Fruit fly (Drosophila melanogaster) whole organism, prepupa: ENCODE data around the gene CG14282.

Experiments used
- Blimp-1 ChIP-seq: fragments of 200-800 bp; sonication (Bioruptor generic); optimal IDR thresholded peaks from 3 replicates; lab custom pipeline; 2017; ENCODE audit warnings: missing biosample characterization, missing genetic modification characterization, mild to moderate bottlenecking, moderate library complexity, missing genetic modification reagents
- CG10631 ChIP-seq: fragments of 200-800 bp; sonication (Bioruptor generic); optimal IDR thresholded peaks from 2 replicates; lab custom pipeline; 2016; ENCODE audit warnings: missing biosample characterization, missing genetic modification characterization
- CG10669 ChIP-seq: fragments of 200-800 bp; sonication (Bioruptor generic); optimal IDR thresholded peaks from 3 replicates; lab custom pipeline; 2018; ENCODE audit warnings: missing biosample characterization, mild to moderate bottlenecking, missing genetic modification characterization, moderate library complexity
- CG11294 ChIP-seq: fragments of 200-800 bp; sonication (Bioruptor generic); IDR thresholded peaks from 2 replicates; pipeline ENCODE4 v1.3.6; 2022; ENCODE audit warnings: missing biosample characterization, missing genetic modification characterization
- CG11762 ChIP-seq: fragments of 200-800 bp; sonication (Bioruptor generic); optimal IDR thresholded peaks from 3 replicates; lab custom pipeline; 2016; ENCODE audit warnings: missing biosample characterization, missing genetic modification characterization; ENCODE audit not compliant: insufficient read depth
- CG11902 ChIP-seq: fragments of 200-800 bp; sonication (Bioruptor generic); optimal IDR thresholded peaks from 3 replicates; lab custom pipeline; 2016; ENCODE audit warnings: missing biosample characterization, missing genetic modification characterization
- CG15336 ChIP-seq: fragments of 200-800 bp; sonication (Bioruptor generic); IDR thresholded peaks from 2 replicates; pipeline ENCODE4 v1.3.6; 2022; ENCODE audit warnings: missing biosample characterization, missing genetic modification characterization
- CG16779 ChIP-seq: fragments of 200-800 bp; sonication (Bioruptor generic); optimal IDR thresholded peaks from 3 replicates; lab custom pipeline; 2017; ENCODE audit warnings: missing biosample characterization, mild to moderate bottlenecking, missing genetic modification characterization
- CG3032 ChIP-seq: fragments of 200-800 bp; optimal IDR thresholded peaks from 2 replicates; lab custom pipeline; 2019; ENCODE audit warnings: missing biosample characterization, mild to moderate bottlenecking, missing genetic modification characterization, moderate library complexity
- CG31627 ChIP-seq: fragments of 200-800 bp; sonication (Bioruptor generic); optimal IDR thresholded peaks from 3 replicates; lab custom pipeline; 2016; ENCODE audit warnings: missing biosample characterization, missing genetic modification characterization
- CG32006 ChIP-seq: fragments of 200-800 bp; sonication (Bioruptor generic); optimal IDR thresholded peaks from 3 replicates; lab custom pipeline; 2017; ENCODE audit warnings: missing biosample characterization, mild to moderate bottlenecking, missing genetic modification characterization
- CG34406 ChIP-seq: fragments of 200-800 bp; sonication (Bioruptor generic); optimal IDR thresholded peaks from 3 replicates; lab custom pipeline; 2016; ENCODE audit warnings: missing biosample characterization, missing genetic modification characterization
- CG3919 ChIP-seq: fragments of 200-800 bp; sonication (Bioruptor generic); optimal IDR thresholded peaks from 3 replicates; lab custom pipeline; 2016; ENCODE audit warnings: missing biosample characterization, missing genetic modification characterization
- CG4318 ChIP-seq: fragments of 200-800 bp; sonication (Bioruptor generic); optimal IDR thresholded peaks from 3 replicates; lab custom pipeline; 2017; ENCODE audit warnings: missing biosample characterization, mild to moderate bottlenecking, missing genetic modification characterization
- CG6276 ChIP-seq: fragments of 200-800 bp; sonication (Bioruptor generic); optimal IDR thresholded peaks from 2 replicates; lab custom pipeline; 2017; ENCODE audit warnings: missing biosample characterization, mild to moderate bottlenecking, missing genetic modification characterization
- CG6792 ChIP-seq: fragments of 200-800 bp; sonication (Bioruptor generic); optimal IDR thresholded peaks from 3 replicates; lab custom pipeline; 2016; ENCODE audit warnings: missing biosample characterization, missing genetic modification characterization
- CG6808 ChIP-seq: fragments of 200-800 bp; sonication (Bioruptor generic); optimal IDR thresholded peaks from 3 replicates; lab custom pipeline; 2017; ENCODE audit warnings: missing biosample characterization, missing genetic modification characterization, mild to moderate bottlenecking, moderate library complexity, missing genetic modification reagents
- CG6854 ChIP-seq: fragments of 200-800 bp; sonication (Bioruptor generic); optimal IDR thresholded peaks from 2 replicates; lab custom pipeline; 2017; ENCODE audit warnings: missing biosample characterization, mild to moderate bottlenecking, missing genetic modification characterization
- CG8119 ChIP-seq: fragments of 200-800 bp; sonication (Bioruptor generic); IDR thresholded peaks from 3 replicates; pipeline ENCODE4 v1.3.6; 2022; ENCODE audit warnings: missing biosample characterization, missing genetic modification characterization
- CG8632 ChIP-seq: fragments of 200-800 bp; sonication (Bioruptor generic); optimal IDR thresholded peaks from 3 replicates; lab custom pipeline; 2016; ENCODE audit warnings: missing biosample characterization, missing genetic modification characterization
- Eip78C ChIP-seq: fragments of 200-800 bp; sonication (Bioruptor generic); peaks from one replicate; lab custom pipeline; 2016; ENCODE audit warnings: missing biosample characterization, missing genetic modification characterization
- Eip93F ChIP-seq: fragments of 200-800 bp; sonication (Bioruptor generic); optimal IDR thresholded peaks from 2 replicates; lab custom pipeline; 2016; ENCODE audit warnings: missing biosample characterization, mild to moderate bottlenecking, missing genetic modification characterization
- Ets21C ChIP-seq: fragments of 200-800 bp; sonication (Bioruptor generic); optimal IDR thresholded peaks from 3 replicates; lab custom pipeline; 2016; ENCODE audit warnings: missing biosample characterization, missing genetic modification characterization
- Gug ChIP-seq: fragments of 200-800 bp; sonication (Bioruptor generic); IDR thresholded peaks from 2 replicates; pipeline ENCODE4 v1.3.6; 2022; ENCODE audit warnings: missing biosample characterization, missing genetic modification characterization
- Hr39 ChIP-seq: fragments of 200-800 bp; sonication (Bioruptor generic); optimal IDR thresholded peaks from 2 replicates; lab custom pipeline; 2016; ENCODE audit warnings: missing biosample characterization, missing genetic modification characterization
- Hr4 ChIP-seq: fragments of 200-800 bp; sonication (Bioruptor generic); optimal IDR thresholded peaks from 3 replicates; lab custom pipeline; 2016; ENCODE audit warnings: missing biosample characterization, missing genetic modification characterization
- Lpt ChIP-seq: fragments of 200-800 bp; sonication (Bioruptor generic); optimal IDR thresholded peaks from 3 replicates; lab custom pipeline; 2016; ENCODE audit warnings: missing biosample characterization, missing genetic modification characterization
- Met ChIP-seq: fragments of 200-800 bp; sonication (Bioruptor generic); optimal IDR thresholded peaks from 3 replicates; lab custom pipeline; 2016; ENCODE audit warnings: missing biosample characterization, missing genetic modification characterization
- Sox102F ChIP-seq: fragments of 200-800 bp; sonication (Bioruptor generic); optimal IDR thresholded peaks from 2 replicates; lab custom pipeline; 2016; ENCODE audit warnings: missing biosample characterization, mild to moderate bottlenecking, missing genetic modification characterization
- Sox14 ChIP-seq: fragments of 200-800 bp; sonication (Bioruptor generic); optimal IDR thresholded peaks from 3 replicates; lab custom pipeline; 2016; ENCODE audit warnings: missing biosample characterization, missing genetic modification characterization
- Sox15 ChIP-seq: fragments of 200-800 bp; sonication (Bioruptor generic); optimal IDR thresholded peaks from 3 replicates; lab custom pipeline; 2016; ENCODE audit warnings: missing biosample characterization, missing genetic modification characterization
- achi ChIP-seq: fragments of 200-800 bp; sonication (Bioruptor generic); optimal IDR thresholded peaks from 3 replicates; lab custom pipeline; 2016; ENCODE audit warnings: missing biosample characterization, missing genetic modification characterization
- dac ChIP-seq: fragments of 200-800 bp; sonication (Bioruptor generic); optimal IDR thresholded peaks from 2 replicates; lab custom pipeline; 2017; ENCODE audit warnings: missing biosample characterization, mild to moderate bottlenecking, missing genetic modification characterization
- dsx ChIP-seq: fragments of 200-800 bp; optimal IDR thresholded peaks from 3 replicates; lab custom pipeline; 2019; ENCODE audit warnings: missing biosample characterization, mild to moderate bottlenecking, missing genetic modification characterization, moderate library complexity; ENCODE audit not compliant: poor library complexity, severe bottlenecking
- eg ChIP-seq: fragments of 200-800 bp; sonication (Bioruptor generic); IDR thresholded peaks from 3 replicates; pipeline ENCODE4 v1.3.6; 2022; ENCODE audit warnings: missing biosample characterization, missing genetic modification characterization
- esn ChIP-seq: fragments of 200-800 bp; sonication (Bioruptor generic); optimal IDR thresholded peaks from 2 replicates; lab custom pipeline; 2016; ENCODE audit warnings: missing biosample characterization, mild to moderate bottlenecking, missing genetic modification characterization, moderate library complexity
- fd59A ChIP-seq: fragments of 200-800 bp; sonication (Bioruptor generic); optimal IDR thresholded peaks from 2 replicates; lab custom pipeline; 2017; ENCODE audit warnings: missing biosample characterization, mild to moderate bottlenecking, missing genetic modification characterization, missing genetic modification reagents
- fkh ChIP-seq: fragments of 200-800 bp; sonication (Bioruptor generic); optimal IDR thresholded peaks from 3 replicates; lab custom pipeline; 2017; ENCODE audit warnings: missing biosample characterization, mild to moderate bottlenecking, missing genetic modification characterization, moderate library complexity
- net ChIP-seq: fragments of 200-800 bp; sonication (Bioruptor generic); optimal IDR thresholded peaks from 3 replicates; lab custom pipeline; 2016; ENCODE audit warnings: missing biosample characterization, missing genetic modification characterization
- pdm3 ChIP-seq: fragments of 200-800 bp; sonication (Bioruptor generic); optimal IDR thresholded peaks from 3 replicates; lab custom pipeline; 2016; ENCODE audit warnings: missing biosample characterization, missing genetic modification characterization
- salr ChIP-seq, 2 experiments: fragments of 200-800 bp; sonication (Bioruptor generic); optimal IDR thresholded peaks; 3 replicates each; lab custom pipeline; 2016 to 2018; ENCODE audit warnings: missing biosample characterization in 2 of 2, missing genetic modification characterization in 2 of 2, mild to moderate bottlenecking in 1 of 2
- spab ChIP-seq: fragments of 200-800 bp; sonication (Bioruptor generic); optimal IDR thresholded peaks from 2 replicates; lab custom pipeline; 2017; ENCODE audit warnings: missing biosample characterization, mild to moderate bottlenecking, missing genetic modification characterization, missing genetic modification reagents
- ss ChIP-seq, 2 experiments: fragments of 200-800 bp; sonication (Bioruptor generic); optimal IDR thresholded peaks; 2 replicates in 1 of 2; 3 replicates in 1 of 2; lab custom pipeline; 2017 to 2018; ENCODE audit warnings: mild to moderate bottlenecking in 2 of 2, missing biosample characterization in 2 of 2, missing genetic modification characterization in 2 of 2, moderate library complexity in 1 of 2
- svp ChIP-seq: fragments of 200-800 bp; sonication (Bioruptor generic); peaks from one replicate; lab custom pipeline; 2016; ENCODE audit warnings: missing biosample characterization, missing genetic modification characterization
- topi ChIP-seq: fragments of 200-800 bp; sonication (Bioruptor generic); optimal IDR thresholded peaks from 3 replicates; lab custom pipeline; 2016; ENCODE audit warnings: missing biosample characterization, missing genetic modification characterization
- vri ChIP-seq: fragments of 200-800 bp; sonication (Bioruptor generic); optimal IDR thresholded peaks from 3 replicates; lab custom pipeline; 2016; ENCODE audit warnings: missing biosample characterization, mild to moderate bottlenecking, missing genetic modification characterization

Gene CG14282

DNA sequence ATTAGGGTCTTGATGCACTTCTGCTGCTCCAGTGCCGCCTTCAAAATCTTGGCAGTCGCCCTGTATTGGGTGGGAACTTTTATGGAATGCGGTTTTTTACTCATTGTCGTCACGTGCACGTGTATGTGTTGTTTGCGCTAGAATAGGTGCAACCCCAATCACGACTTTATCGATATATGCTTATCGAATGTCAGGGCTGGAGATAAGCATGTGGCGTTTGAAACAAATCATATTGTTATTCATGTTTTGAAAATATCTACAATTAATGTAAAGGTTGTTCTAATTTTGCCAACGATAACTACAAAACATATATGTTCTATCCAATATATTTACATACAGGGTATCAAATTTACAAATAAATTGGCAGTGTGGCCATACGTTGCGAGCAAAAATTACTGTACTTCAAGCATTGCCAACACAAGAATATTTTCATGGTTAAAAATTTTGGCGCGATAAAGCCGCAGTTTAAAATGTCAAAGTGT, 14.6 kb upstream of the CG14282 start, which contains the start of the genes CG42359 and Nsun5 (continued):
- TF ChIP-seq pdm3 (GFP tag; lab: Kevin White, UChicago), result peak; percentile 88
- TF ChIP-seq topi (GFP tag; lab: Kevin White, UChicago), result peak; percentile 78
- peak; percentile 78 for TF ChIP-seq CG6792 (GFP tag; lab: Kevin White, UChicago)
- peak; percentile 95 for TF ChIP-seq fkh
- TF ChIP-seq Sox14 (GFP tag; lab: Kevin White, UChicago), result peak; percentile 88
- no peak for TF ChIP-seq CG6276 (GFP tag; lab: Kevin White, UChicago)
- TF ChIP-seq spab (GFP tag; lab: Kevin White, UChicago), result no peak
- peak; percentile 86 for TF ChIP-seq esn
- TF ChIP-seq dac, result peak; percentile 62
- peak; percentile 73 for TF ChIP-seq vri
- TF ChIP-seq CG32006, result peak; percentile 75
- TF ChIP-seq CG11294, result peak; percentile 38; the same call in 1 of the 2 replicates
- TF ChIP-seq ss (GFP tag; optimal IDR thresholded peaks at IDR 0.05; lab: Kevin White, UChicago), result peak; percentile 9 to 60
- TF ChIP-seq Sox102F, result peak; percentile 81
- peak; percentile 76 for TF ChIP-seq net (GFP tag; lab: Kevin White, UChicago)
- peak; percentile 23 for TF ChIP-seq fd59A
- no peak for TF ChIP-seq CG6808 (GFP tag; lab: Kevin White, UChicago)
- TF ChIP-seq Eip78C (GFP tag; lab: Kevin White, UChicago), result peak; percentile 92
- no peak for TF ChIP-seq Blimp-1
- peak; percentile 44 to 74 for TF ChIP-seq salr (GFP tag; optimal IDR thresholded peaks at IDR 0.05; lab: Kevin White, UChicago)
- TF ChIP-seq svp, result peak; percentile 88
- TF ChIP-seq Lpt (GFP tag; lab: Kevin White, UChicago), result peak; percentile 65
- peak; percentile 71 for TF ChIP-seq CG11762 (GFP tag; lab: Kevin White, UChicago)
- peak; percentile 65 for TF ChIP-seq CG11902
- no peak for TF ChIP-seq CG4318 (GFP tag; lab: Kevin White, UChicago)
- TF ChIP-seq CG3919 (GFP tag; lab: Kevin White, UChicago), result peak; percentile 87

DNA sequence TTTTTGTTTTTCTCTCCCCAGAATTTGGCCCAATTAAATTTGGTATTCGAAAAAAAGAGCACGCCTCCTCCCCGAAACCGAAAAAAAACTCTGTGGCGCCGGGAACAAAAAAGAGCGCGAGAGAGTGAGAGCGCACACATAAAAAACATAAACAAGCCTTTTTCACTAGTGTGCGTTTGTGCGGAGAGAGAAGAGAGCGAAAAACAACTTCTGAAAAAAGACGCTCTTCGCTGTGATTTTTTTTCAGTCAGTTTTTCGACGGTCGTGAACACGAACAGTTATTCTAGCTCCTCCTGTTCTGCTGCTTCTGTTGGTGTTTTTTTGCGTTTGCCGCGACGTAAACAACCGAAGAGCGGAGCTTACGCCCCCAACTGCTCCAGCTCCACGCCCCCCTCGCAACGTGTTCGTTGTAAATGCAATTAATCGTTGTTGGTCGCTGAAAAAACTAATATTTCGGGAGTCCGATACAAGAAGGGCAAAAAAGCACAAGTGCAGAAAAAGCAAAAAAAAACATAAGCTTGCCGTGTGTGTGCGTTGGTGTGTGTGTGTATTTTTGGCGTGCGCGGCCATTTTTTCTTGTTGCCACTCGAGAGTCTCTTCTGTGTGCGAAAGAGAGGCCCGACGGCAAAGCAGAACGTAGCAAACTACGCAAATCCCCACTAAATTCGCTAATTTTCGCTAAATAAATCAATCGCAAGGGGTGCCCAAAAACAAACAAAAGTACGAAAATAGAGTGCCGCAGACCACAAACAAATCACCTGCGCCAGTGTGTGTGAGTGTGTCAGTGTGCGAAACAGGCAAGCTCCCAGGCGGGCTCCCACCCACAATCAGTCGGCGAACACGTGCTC, 12.6 kb upstream of the CG14282 start, which contains the start of gene sqz:
sqz (plus strand) TSS at position 240 of the 848 bp plus-strand sequence.
- TF ChIP-seq CG6276 (GFP tag; lab: Kevin White, UChicago) (peak; percentile 86), fkh (peak; percentile 51), CG8119 (peak; percentile 80), CG34406 (GFP tag; lab: Kevin White, UChicago) (peak; percentile 47), Hr4 (GFP tag; lab: Kevin White, UChicago) (peak; percentile 9), dsx (peak; percentile 84), CG31627 (GFP tag; lab: Kevin White, UChicago) (no peak), CG6854 (GFP tag; lab: Kevin White, UChicago) (peak; percentile 87), Hr39 (no peak), Eip93F (GFP tag; lab: Kevin White, UChicago) (peak; percentile 53), Met (peak; percentile 51), CG6792 (GFP tag; lab: Kevin White, UChicago) (peak; percentile 24), CG4318 (GFP tag; lab: Kevin White, UChicago) (peak; percentile 12), CG15336 (GFP tag; lab: Robert Waterston, UW) (peak; percentile 73; the same call in 1 of the 2 replicates), Sox14 (GFP tag; lab: Kevin White, UChicago) (peak; percentile 31), Sox15 (GFP tag; lab: Kevin White, UChicago) (no peak), CG6808 (GFP tag; lab: Kevin White, UChicago) (peak; percentile 88), CG10669 (GFP tag; lab: Kevin White, UChicago) (peak; percentile 72), pdm3 (GFP tag; lab: Kevin White, UChicago) (peak; percentile 0), CG8632 (GFP tag; lab: Kevin White, UChicago) (peak; percentile 66), CG16779 (tag; lab: Kevin White, UChicago) (peak; percentile 82), net (GFP tag; lab: Kevin White, UChicago) (peak; percentile 77), spab (GFP tag; lab: Kevin White, UChicago) (peak; percentile 81), dac (peak; percentile 44), CG10631 (GFP tag; lab: Kevin White, UChicago) (no peak), Gug (GFP tag; lab: Robert Waterston, UW) (peak; percentile 44; the same call in 1 of the 2 replicates), ss (GFP tag; optimal IDR thresholded peaks at IDR 0.05; lab: Kevin White, UChicago) (peak; percentile 93), salr (GFP tag; optimal IDR thresholded peaks at IDR 0.05; lab: Kevin White, UChicago) (peak; percentile 30 to 58), achi (GFP tag; lab: Kevin White, UChicago) (peak; percentile 45), vri (peak; percentile 71), CG3032 (tag; lab: Kevin White, UChicago) (peak; percentile 72), Ets21C (GFP tag; lab: Kevin White, UChicago) (no peak), eg (GFP tag; lab: Robert Waterston, UW) (peak; percentile 83)
